Worm (Caenorhabditis elegans): Measurements from ENCODE around the gene ZK829.9.

DNA sequence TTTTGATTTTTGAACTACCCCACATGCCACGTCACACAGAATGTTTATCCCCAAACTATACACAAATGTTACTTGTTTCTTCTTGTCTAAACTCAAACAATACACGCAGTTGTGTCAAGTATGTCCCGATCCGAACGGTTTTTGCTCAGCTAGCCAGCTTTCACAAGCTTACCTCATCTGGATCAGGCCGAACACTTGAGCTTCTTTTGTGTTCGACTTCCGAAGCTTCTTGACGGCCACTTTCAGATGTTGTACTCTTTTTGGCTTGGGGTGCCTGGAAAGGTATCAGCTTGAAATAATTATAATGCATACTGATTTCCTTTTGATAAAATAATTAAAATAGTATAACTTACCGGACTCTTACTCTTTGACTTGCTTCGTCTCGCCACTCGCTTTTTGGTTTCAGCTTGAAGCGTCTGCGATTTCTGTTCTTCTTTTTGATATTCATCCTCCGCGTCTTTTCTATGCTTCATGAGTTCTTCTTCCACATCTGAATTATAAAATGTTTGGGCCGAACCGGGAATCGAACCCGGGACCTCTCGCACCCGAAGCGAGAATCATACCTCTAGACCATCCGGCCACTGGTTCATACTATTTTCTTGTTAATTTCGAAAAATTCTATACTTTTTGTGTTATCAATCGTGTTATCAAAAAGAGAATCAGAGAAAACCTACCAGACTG is 34.9 kb downstream of the ZK829.9 start:
- TF ChIP-seq lin-26 (GFP tag; IDR thresholded peaks at IDR 0.05) (peak; percentile 80), dpl-1 (GFP tag; optimal IDR thresholded peaks at IDR 0.05) (no peak), lin-35 (GFP tag; optimal IDR thresholded peaks at IDR 0.05) (no peak), lsy-27 (tag; optimal IDR thresholded peaks at IDR 0.05; ENCODE audit: borderline replicate concordance, insufficient read depth) (no peak), Y53F4B.3 (GFP tag; IDR thresholded peaks at IDR 0.05) (no peak)
